Fruit fly (Drosophila melanogaster) whole organism, embryonic: Measurements from ENCODE around the gene CG8673.

Experiments
- Adf1 ChIP-seq: fragments of 200-800 bp; sonication (Bioruptor generic); IDR thresholded peaks from 2 replicates; pipeline ENCODE4 v1.3.6; 2022; ENCODE audit warnings: missing biosample characterization, missing genetic modification characterization
- B-H1 ChIP-seq: fragments of 200-800 bp; sonication (Bioruptor generic); IDR thresholded peaks from 3 replicates; pipeline ENCODE4 v1.3.6; 2022; ENCODE audit warnings: missing biosample characterization, missing genetic modification characterization
- CG11085 ChIP-seq: fragments of 200-800 bp; sonication (Bioruptor generic); IDR thresholded peaks from 2 replicates; pipeline ENCODE4 v1.3.6; 2022; ENCODE audit warnings: missing biosample characterization, missing genetic modification characterization
- CG11247 ChIP-seq: fragments of 200-800 bp; sonication (Bioruptor generic); IDR thresholded peaks from 2 replicates; pipeline ENCODE4 v1.3.6; 2022; ENCODE audit warnings: missing biosample characterization, missing genetic modification characterization
- CG11560 ChIP-seq: fragments of 200-800 bp; sonication (Bioruptor generic); IDR thresholded peaks from 3 replicates; pipeline ENCODE4 v1.3.6; 2022; ENCODE audit warnings: missing biosample characterization, missing genetic modification characterization
- CG12219 ChIP-seq: fragments of 200-800 bp; sonication (Bioruptor generic); optimal IDR thresholded peaks from 3 replicates; lab custom pipeline; 2018; ENCODE audit warnings: missing biosample characterization, mild to moderate bottlenecking, missing genetic modification characterization
- CG13287 ChIP-seq: fragments of 200-800 bp; sonication (Bioruptor generic); IDR thresholded peaks from 2 replicates; pipeline ENCODE4 v1.3.6; 2022; ENCODE audit warnings: missing biosample characterization, missing genetic modification characterization; ENCODE audit not compliant: partially characterized antibody
- CG1529 ChIP-seq: fragments of 200-800 bp; sonication (Bioruptor generic); optimal IDR thresholded peaks from 3 replicates; lab custom pipeline; 2018; ENCODE audit warnings: missing biosample characterization, missing genetic modification characterization
- CG15696 ChIP-seq: fragments of 200-800 bp; sonication (Bioruptor generic); optimal IDR thresholded peaks from 2 replicates; lab custom pipeline; 2019; ENCODE audit warnings: missing biosample characterization, mild to moderate bottlenecking, missing genetic modification characterization, moderate library complexity
- CG1602 ChIP-seq: fragments of 200-800 bp; sonication (Bioruptor generic); optimal IDR thresholded peaks from 3 replicates; lab custom pipeline; 2016; ENCODE audit warnings: missing biosample characterization, missing genetic modification characterization
- CG1792 ChIP-seq: fragments of 200-800 bp; sonication (Bioruptor generic); optimal IDR thresholded peaks from 2 replicates; lab custom pipeline; 2016; ENCODE audit warnings: missing biosample characterization, missing genetic modification characterization
- CG18476 ChIP-seq: fragments of 200-800 bp; sonication (Bioruptor generic); optimal IDR thresholded peaks from 2 replicates; lab custom pipeline; 2016; ENCODE audit warnings: missing biosample characterization, mild to moderate bottlenecking, missing genetic modification characterization
- CG18619 ChIP-seq: fragments of 200-800 bp; sonication (Bioruptor generic); optimal IDR thresholded peaks from 3 replicates; lab custom pipeline; 2017; ENCODE audit warnings: missing biosample characterization, mild to moderate bottlenecking, missing genetic modification characterization
- CG2199 ChIP-seq: fragments of 200-800 bp; sonication (Bioruptor generic); IDR thresholded peaks from 3 replicates; pipeline ENCODE4 v1.3.6; 2022; ENCODE audit warnings: missing biosample characterization, missing genetic modification characterization
- CG2875 ChIP-seq: fragments of 200-800 bp; sonication (Bioruptor generic); optimal IDR thresholded peaks from 2 replicates; lab custom pipeline; 2017; ENCODE audit warnings: missing biosample characterization, mild to moderate bottlenecking, missing genetic modification characterization, missing genetic modification reagents
- CG32772 ChIP-seq: fragments of 200-800 bp; sonication (Bioruptor generic); IDR thresholded peaks from 2 replicates; pipeline ENCODE4 v1.3.6; 2022; ENCODE audit warnings: missing biosample characterization, missing genetic modification characterization
- CG3838 ChIP-seq: fragments of 200-800 bp; sonication (Bioruptor generic); optimal IDR thresholded peaks from 3 replicates; lab custom pipeline; 2016; ENCODE audit warnings: missing biosample characterization, missing genetic modification characterization
- CG42726 ChIP-seq: fragments of 200-800 bp; sonication (Bioruptor generic); IDR thresholded peaks from 2 replicates; pipeline ENCODE4 v1.3.6; 2022; ENCODE audit warnings: missing biosample characterization, missing genetic modification characterization; ENCODE audit not compliant: partially characterized antibody
- CG43689 ChIP-seq: fragments of 200-800 bp; sonication (Bioruptor generic); IDR thresholded peaks from 2 replicates; pipeline ENCODE4 v1.3.6; 2022; ENCODE audit warnings: missing biosample characterization, missing genetic modification characterization
- CG6765 ChIP-seq: fragments of 200-800 bp; sonication (Bioruptor generic); optimal IDR thresholded peaks from 3 replicates; lab custom pipeline; 2017; ENCODE audit warnings: missing biosample characterization, mild to moderate bottlenecking, missing genetic modification characterization
- CG7556 ChIP-seq: fragments of 200-800 bp; sonication (Bioruptor generic); optimal IDR thresholded peaks from 2 replicates; lab custom pipeline; 2017; ENCODE audit warnings: missing biosample characterization, mild to moderate bottlenecking, missing genetic modification characterization
- CG8281 ChIP-seq: fragments of 200-800 bp; sonication (Bioruptor generic); optimal IDR thresholded peaks from 2 replicates; lab custom pipeline; 2018; ENCODE audit warnings: missing biosample characterization, mild to moderate bottlenecking, missing genetic modification characterization, moderate library complexity
- CG8765 ChIP-seq: fragments of 200-800 bp; sonication (Bioruptor generic); IDR thresholded peaks from 2 replicates; pipeline ENCODE4 v1.3.6; 2022; ENCODE audit warnings: missing biosample characterization, missing genetic modification characterization
- Doc2 ChIP-seq: fragments of 200-800 bp; sonication (Bioruptor generic); IDR thresholded peaks from 2 replicates; pipeline ENCODE4 v1.3.6; 2022; ENCODE audit warnings: missing biosample characterization, missing genetic modification characterization
- E2f1 ChIP-seq: fragments of 200-800 bp; sonication (Bioruptor generic); IDR thresholded peaks from 2 replicates; pipeline ENCODE4 v1.3.6; 2022; ENCODE audit warnings: missing biosample characterization, missing genetic modification characterization
- E2f2 ChIP-seq: fragments of 200-800 bp; sonication (Bioruptor generic); IDR thresholded peaks from 2 replicates; pipeline ENCODE4 v1.3.6; 2022; ENCODE audit warnings: missing biosample characterization, missing genetic modification characterization
- GATAe ChIP-seq: fragments of 200-800 bp; sonication (Bioruptor generic); conservative IDR thresholded peaks from 2 replicates; pipeline ENCODE4 v1.3.6; 2022; ENCODE audit warnings: missing biosample characterization, missing genetic modification characterization
- Jarid2 ChIP-seq: fragments of 200-800 bp; sonication (Bioruptor generic); optimal IDR thresholded peaks from 3 replicates; lab custom pipeline; 2017; ENCODE audit warnings: mild to moderate bottlenecking, missing biosample characterization, missing genetic modification reagents, missing genetic modification characterization
- Kr ChIP-seq: fragments of 200-800 bp; sonication (Bioruptor generic); optimal IDR thresholded peaks from 2 replicates; lab custom pipeline; 2017; ENCODE audit warnings: missing biosample characterization, mild to moderate bottlenecking, missing genetic modification characterization
- Lhr ChIP-seq: fragments of 200-800 bp; sonication (Bioruptor generic); optimal IDR thresholded peaks from 3 replicates; lab custom pipeline; 2017; ENCODE audit warnings: mild to moderate bottlenecking, missing biosample characterization, missing genetic modification reagents, missing genetic modification characterization
- NFAT ChIP-seq: fragments of 200-800 bp; sonication (Bioruptor generic); IDR thresholded peaks from 2 replicates; pipeline ENCODE4 v1.3.6; 2022; ENCODE audit warnings: missing biosample characterization, missing genetic modification characterization
- PHDP ChIP-seq: fragments of 200-800 bp; sonication (Bioruptor generic); optimal IDR thresholded peaks from 3 replicates; lab custom pipeline; 2018; ENCODE audit warnings: missing biosample characterization, mild to moderate bottlenecking, missing genetic modification characterization, moderate library complexity
- Pdp1 ChIP-seq, 2 experiments: fragments of 200-800 bp; sonication (Bioruptor generic); optimal IDR thresholded peaks; 3 replicates each; lab custom pipeline; 2016; ENCODE audit warnings: missing biosample characterization in 2 of 2, missing genetic modification characterization in 2 of 2, mild to moderate bottlenecking in 1 of 2, moderate library complexity in 1 of 2
- bcd ChIP-seq: fragments of 200-800 bp; sonication (Bioruptor generic); optimal IDR thresholded peaks from 2 replicates; lab custom pipeline; 2017; ENCODE audit warnings: missing biosample characterization, mild to moderate bottlenecking, missing genetic modification characterization
- cad ChIP-seq: fragments of >200 bp; optimal IDR thresholded peaks from 2 replicates; lab custom pipeline; 2017; ENCODE audit warnings: missing biosample characterization, missing genetic modification characterization
- cg ChIP-seq: fragments of 200-800 bp; sonication (Bioruptor generic); optimal IDR thresholded peaks from 3 replicates; lab custom pipeline; 2019; ENCODE audit warnings: missing biosample characterization, mild to moderate bottlenecking, missing genetic modification characterization, moderate library complexity
- crol ChIP-seq: fragments of 200-800 bp; sonication (Bioruptor generic); IDR thresholded peaks from 2 replicates; pipeline ENCODE4 v1.3.6; 2022; ENCODE audit warnings: missing biosample characterization, missing genetic modification characterization
- dati ChIP-seq: fragments of 200-800 bp; sonication (Bioruptor generic); IDR thresholded peaks from 2 replicates; pipeline ENCODE4 v1.3.6; 2022; ENCODE audit warnings: missing biosample characterization, missing genetic modification characterization
- exex ChIP-seq: fragments of 200-800 bp; sonication (Bioruptor generic); optimal IDR thresholded peaks from 4 replicates; lab custom pipeline; 2018; ENCODE audit warnings: missing biosample characterization, mild to moderate bottlenecking, missing genetic modification characterization, moderate library complexity
- fu2 ChIP-seq: fragments of 200-800 bp; sonication (Bioruptor generic); optimal IDR thresholded peaks from 2 replicates; lab custom pipeline; 2016; ENCODE audit warnings: missing biosample characterization, missing genetic modification characterization
- maf-S ChIP-seq: fragments of 200-800 bp; sonication (Bioruptor generic); optimal IDR thresholded peaks from 2 replicates; lab custom pipeline; 2016; ENCODE audit warnings: missing biosample characterization, missing genetic modification characterization
- nau ChIP-seq: fragments of 200-800 bp; sonication (Bioruptor generic); optimal IDR thresholded peaks from 3 replicates; lab custom pipeline; 2017; ENCODE audit warnings: missing biosample characterization, mild to moderate bottlenecking, missing genetic modification characterization, missing genetic modification reagents
- nerfin-1 ChIP-seq: fragments of 200-800 bp; sonication (Bioruptor generic); optimal IDR thresholded peaks from 3 replicates; lab custom pipeline; 2019; ENCODE audit warnings: missing biosample characterization, mild to moderate bottlenecking, missing genetic modification characterization, moderate library complexity
- nom ChIP-seq: fragments of 200-800 bp; sonication (Bioruptor generic); optimal IDR thresholded peaks from 2 replicates; lab custom pipeline; 2017; ENCODE audit warnings: missing biosample characterization, missing genetic modification characterization, mild to moderate bottlenecking, moderate library complexity, missing genetic modification reagents
- odd ChIP-seq: fragments of 200-800 bp; sonication (Bioruptor generic); optimal IDR thresholded peaks from 2 replicates; lab custom pipeline; 2017; ENCODE audit warnings: missing biosample characterization, mild to moderate bottlenecking, missing genetic modification characterization
- pfk ChIP-seq: fragments of 200-800 bp; sonication (Bioruptor generic); optimal IDR thresholded peaks from 2 replicates; lab custom pipeline; 2018; ENCODE audit warnings: missing biosample characterization, mild to moderate bottlenecking, missing genetic modification characterization, moderate library complexity
- sc ChIP-seq, 3 experiments: fragments of >200 bp in 2 of 3; fragments of 200-800 bp in 1 of 3; sonication (Bioruptor generic) in 1 of 3; optimal IDR thresholded peaks; 2 replicates in 2 of 3; 3 replicates in 1 of 3; lab custom pipeline; 2017; ENCODE audit warnings: mild to moderate bottlenecking in 1 of 3, missing biosample characterization in 1 of 3, missing genetic modification characterization in 1 of 3, missing genetic modification reagents in 1 of 3
- sens-2 ChIP-seq: fragments of 200-800 bp; sonication (Bioruptor generic); IDR thresholded peaks from 2 replicates; pipeline ENCODE4 v1.3.6; 2022; ENCODE audit warnings: missing biosample characterization, missing genetic modification characterization
- tx ChIP-seq: fragments of 200-800 bp; sonication (Bioruptor generic); optimal IDR thresholded peaks from 2 replicates; lab custom pipeline; 2016; ENCODE audit warnings: missing biosample characterization, missing genetic modification characterization
- unpg ChIP-seq: fragments of 200-800 bp; sonication (Bioruptor generic); optimal IDR thresholded peaks from 3 replicates; lab custom pipeline; 2018; ENCODE audit warnings: missing biosample characterization, mild to moderate bottlenecking, missing genetic modification characterization, moderate library complexity

Gene CG8673

DNA sequence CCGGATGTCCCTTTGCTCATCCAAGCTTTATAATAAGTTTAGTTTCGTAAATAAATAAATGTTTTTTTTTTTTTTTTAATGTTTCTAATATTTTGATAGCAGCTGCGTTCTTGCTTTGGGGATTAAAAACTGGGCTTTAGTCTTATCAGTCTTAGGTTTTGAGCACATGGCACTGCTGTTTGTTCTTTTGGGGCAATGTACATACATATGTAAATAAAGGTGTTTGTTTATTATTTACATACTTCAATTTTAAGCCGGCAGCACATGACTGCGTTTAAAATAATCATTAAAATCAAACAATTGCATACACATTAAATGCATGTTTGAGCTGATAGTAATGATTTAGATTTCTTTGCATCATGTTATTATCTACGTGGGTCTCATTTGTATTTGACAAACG, 40.1 kb downstream of the CG8673 start (continued):
- TF ChIP-seq E2f1 (GFP tag; lab: Robert Waterston, UW) (peak; percentile 56; the same call in 1 of the 2 replicates), CG18619 (GFP tag; lab: Kevin White, UChicago) (peak; percentile 82), CG43689 (GFP tag; lab: Robert Waterston, UW) (peak; percentile 41; the same call in 1 of the 2 replicates), CG1792 (peak; percentile 80), CG11247 (GFP tag; lab: Robert Waterston, UW) (peak; percentile 59), Adf1 (no peak), pfk (GFP tag; lab: Kevin White, UChicago) (peak; percentile 68), crol (no peak), CG6765 (GFP tag; lab: Kevin White, UChicago) (no peak), fu2 (GFP tag; lab: Kevin White, UChicago) (no peak), CG11560 (tag; lab: Robert Waterston, UW) (no peak), CG1529 (GFP tag; lab: Kevin White, UChicago) (peak; percentile 90), Jarid2 (GFP tag; lab: Kevin White, UChicago) (peak; percentile 57), CG8281 (peak; percentile 55), cg (GFP tag; lab: Kevin White, UChicago) (no peak), Pdp1 (GFP tag; optimal IDR thresholded peaks at IDR 0.05; lab: Kevin White, UChicago) (peak; percentile 29 to 63), Doc2 (GFP tag; lab: Robert Waterston, UW) (no peak), nau (peak; percentile 88), CG13287 (GFP tag; lab: Robert Waterston, UW) (no peak), CG1602 (GFP tag; lab: Kevin White, UChicago) (peak; percentile 76), CG2875 (GFP tag; lab: Kevin White, UChicago) (peak; percentile 96), Kr (GFP tag; lab: Kevin White, UChicago) (peak; percentile 74), CG15696 (tag; lab: Kevin White, UChicago) (peak; percentile 92), CG42726 (GFP tag; lab: Robert Waterston, UW) (no peak), CG7556 (GFP tag; lab: Kevin White, UChicago) (peak; percentile 82), exex (no peak), CG3838 (peak; percentile 71), GATAe (GFP tag; lab: Robert Waterston, UW) (no peak), CG32772 (GFP tag; lab: Robert Waterston, UW) (no peak), bcd (GFP tag; lab: Kevin White, UChicago) (peak; percentile 75), cad (GFP tag; lab: Kevin White, UChicago) (no peak), unpg (GFP tag; lab: Kevin White, UChicago) (peak; percentile 81), E2f2 (GFP tag; lab: Robert Waterston, UW) (peak; percentile 53; the same call in 1 of the 2 replicates), sc (optimal IDR thresholded peaks at IDR 0.05; lab: Kevin White, UChicago) (no peak), sc (GFP tag; optimal IDR thresholded peaks at IDR 0.05; lab: Kevin White, UChicago) (peak; percentile 92), CG2199 (GFP tag; lab: Robert Waterston, UW) (peak; percentile 50; the same call in 1 of the 3 replicates), B-H1 (GFP tag; lab: Robert Waterston, UW) (no peak; the same call in 2 of the 3 replicates), sens-2 (GFP tag; lab: Robert Waterston, UW) (peak; percentile 74), dati (GFP tag; lab: Robert Waterston, UW) (no peak), nerfin-1 (peak; percentile 78), odd (peak; percentile 78), Lhr (GFP tag; lab: Kevin White, UChicago) (peak; percentile 84), CG8765 (no peak), CG12219 (peak; percentile 78), CG18476 (peak; percentile 78), tx (GFP tag; lab: Kevin White, UChicago) (no peak), nom (GFP tag; lab: Kevin White, UChicago) (no peak), CG11085 (no peak), PHDP (peak; percentile 76), NFAT (no peak), maf-S (GFP tag; lab: Kevin White, UChicago) (peak; percentile 63)
